Worm (Caenorhabditis elegans) whole organism, L2 larva: ENCODE results near the gene F19B10.5.

Experiments used
- C34F6.9 ChIP-seq: fragments of 150-350 bp; optimal IDR thresholded peaks from 2 replicates; lab custom pipeline; 2014; ENCODE audit warnings: missing biosample characterization, missing genetic modification characterization
- F13H6.1 ChIP-seq: sonication (generic microtip); optimal IDR thresholded peaks from 2 replicates; lab custom pipeline; 2016; ENCODE audit warnings: missing genetic modification characterization, missing compliant biosample characterization
- R02D3.7 ChIP-seq: fragments of 150-350 bp; optimal IDR thresholded peaks from 2 replicates; lab custom pipeline; 2014; ENCODE audit warnings: missing biosample characterization, missing genetic modification characterization
- ZK546.5 ChIP-seq: sonication (generic microtip); optimal IDR thresholded peaks from 2 replicates; lab custom pipeline; 2017; ENCODE audit warnings: missing biosample characterization, missing genetic modification characterization
- aly-2 ChIP-seq: fragments of 150-350 bp; optimal IDR thresholded peaks from 2 replicates; lab custom pipeline; 2014; ENCODE audit warnings: missing biosample characterization, missing genetic modification characterization
- blmp-1 ChIP-seq: sonication (generic microtip); optimal IDR thresholded peaks from 2 replicates; lab custom pipeline; 2017; ENCODE audit warnings: missing genetic modification characterization, mild to moderate bottlenecking, missing compliant biosample characterization, antibody characterized with exemption, moderate library complexity; ENCODE audit not compliant: insufficient read depth
- ceh-16 ChIP-seq: fragments of 150-350 bp; optimal IDR thresholded peaks from 2 replicates; lab custom pipeline; 2014; ENCODE audit warnings: missing biosample characterization, missing genetic modification characterization
- dmd-4 ChIP-seq: sonication (generic microtip); optimal IDR thresholded peaks from 2 replicates; lab custom pipeline; 2017; ENCODE audit warnings: missing biosample characterization, missing genetic modification characterization
- egl-27 ChIP-seq: sonication (generic microtip); optimal IDR thresholded peaks from 3 replicates; lab custom pipeline; 2017; ENCODE audit warnings: missing biosample characterization, missing genetic modification reagents, missing genetic modification characterization
- elt-1 ChIP-seq: fragments of 150-350 bp; optimal IDR thresholded peaks from 2 replicates; lab custom pipeline; 2014; ENCODE audit warnings: missing biosample characterization, missing genetic modification characterization
- elt-3 ChIP-seq: sonication (generic microtip); optimal IDR thresholded peaks from 2 replicates; lab custom pipeline; 2017; ENCODE audit warnings: missing biosample characterization, missing genetic modification characterization
- fos-1 ChIP-seq: fragments of 150-350 bp; optimal IDR thresholded peaks from 2 replicates; lab custom pipeline; 2014; ENCODE audit warnings: missing biosample characterization, missing genetic modification characterization
- gmeb-1 ChIP-seq: fragments of 150-350 bp; optimal IDR thresholded peaks from 2 replicates; lab custom pipeline; 2014; ENCODE audit warnings: missing biosample characterization, missing genetic modification characterization
- lin-11 ChIP-seq: fragments of 150-350 bp; sonication (generic microtip); optimal IDR thresholded peaks from 2 replicates; lab custom pipeline; 2014; ENCODE audit warnings: missing biosample characterization, missing genetic modification characterization, inconsistent platforms, mixed read lengths
- lin-39 ChIP-seq: fragments of 150-350 bp; optimal IDR thresholded peaks from 2 replicates; lab custom pipeline; 2014; ENCODE audit warnings: missing biosample characterization, missing genetic modification reagents, missing genetic modification characterization
- lsy-2 ChIP-seq, 2 experiments: fragments of 150-350 bp in 1 of 2; sonication (generic microtip) in 1 of 2; optimal IDR thresholded peaks; 2 replicates each; lab custom pipeline; 2014 to 2017; ENCODE audit warnings: missing biosample characterization in 2 of 2, missing genetic modification characterization in 2 of 2
- mab-5 ChIP-seq: fragments of 150-350 bp; optimal IDR thresholded peaks from 2 replicates; lab custom pipeline; 2014; ENCODE audit warnings: missing biosample characterization, missing genetic modification characterization
- mbf-1 ChIP-seq: sonication (generic microtip); optimal IDR thresholded peaks from 2 replicates; lab custom pipeline; 2017; ENCODE audit warnings: missing biosample characterization, missing genetic modification characterization
- nhr-10 ChIP-seq: sonication (generic microtip); optimal IDR thresholded peaks from 2 replicates; lab custom pipeline; 2017; ENCODE audit warnings: missing biosample characterization, missing genetic modification characterization
- nhr-11 ChIP-seq: fragments of 150-350 bp; optimal IDR thresholded peaks from 2 replicates; lab custom pipeline; 2014; ENCODE audit warnings: missing biosample characterization, missing genetic modification characterization
- nhr-21 ChIP-seq: fragments of 150-350 bp; optimal IDR thresholded peaks from 2 replicates; lab custom pipeline; 2014; ENCODE audit warnings: missing biosample characterization, missing genetic modification characterization
- nhr-23 ChIP-seq: fragments of 150-350 bp; optimal IDR thresholded peaks from 2 replicates; lab custom pipeline; 2014; ENCODE audit warnings: missing biosample characterization, missing genetic modification reagents, missing genetic modification characterization
- nhr-25 ChIP-seq: fragments of 150-350 bp; sonication (generic microtip); optimal IDR thresholded peaks from 3 replicates; lab custom pipeline; 2014; ENCODE audit warnings: missing biosample characterization, missing genetic modification characterization
- nhr-6 ChIP-seq: fragments of 150-350 bp; optimal IDR thresholded peaks from 2 replicates; lab custom pipeline; 2014; ENCODE audit warnings: missing biosample characterization, missing genetic modification characterization
- nhr-77 ChIP-seq: fragments of 150-350 bp; optimal IDR thresholded peaks from 2 replicates; lab custom pipeline; 2014; ENCODE audit warnings: missing biosample characterization, missing genetic modification characterization
- sma-3 ChIP-seq: sonication (generic microtip); optimal IDR thresholded peaks from 2 replicates; lab custom pipeline; 2016; ENCODE audit warnings: missing genetic modification reagents, missing genetic modification characterization, missing compliant biosample characterization
- sma-9 ChIP-seq, 2 experiments: fragments of 150-350 bp in 1 of 2; sonication (generic microtip) in 1 of 2; optimal IDR thresholded peaks; 2 replicates each; lab custom pipeline; 2014 to 2016; ENCODE audit warnings: missing genetic modification characterization in 2 of 2, mild to moderate bottlenecking in 1 of 2, missing biosample characterization in 1 of 2, missing compliant biosample characterization in 1 of 2, missing genetic modification reagents in 1 of 2, moderate library complexity in 1 of 2
- snpc-4 ChIP-seq: fragments of 150-350 bp; optimal IDR thresholded peaks from 2 replicates; lab custom pipeline; 2014; ENCODE audit warnings: missing biosample characterization, missing genetic modification characterization
- unc-39 ChIP-seq: fragments of 150-350 bp; optimal IDR thresholded peaks from 2 replicates; lab custom pipeline; 2014; ENCODE audit warnings: missing biosample characterization, missing genetic modification characterization
- unc-55 ChIP-seq: fragments of 150-350 bp; sonication (generic microtip); optimal IDR thresholded peaks from 3 replicates; lab custom pipeline; 2014; ENCODE audit warnings: missing biosample characterization, missing genetic modification reagents, missing genetic modification characterization
- ztf-1 ChIP-seq: fragments of 200-800 bp; sonication (Bioruptor generic); conservative IDR thresholded peaks from 2 replicates; pipeline ENCODE4 v1.3.6; 2022; ENCODE audit warnings: missing genetic modification characterization, missing compliant biosample characterization
- ztf-4 ChIP-seq: fragments of 150-350 bp; optimal IDR thresholded peaks from 2 replicates; lab custom pipeline; 2014; ENCODE audit warnings: missing biosample characterization, missing genetic modification characterization

Gene F19B10.5

ce11 chrII:3661932-3662331, 6.5 kb downstream of the F19B10.5 start, which contains the start of gene F19B10.13:
TSS of gene F19B10.13 (plus strand) at chrII:3662274.
- TF ChIP-seq nhr-25 (tag; lab: Kevin White, UChicago): no peak
- no peak for TF ChIP-seq nhr-6 (tag; lab: Kevin White, UChicago)
- no peak for TF ChIP-seq nhr-10
- no peak for TF ChIP-seq sma-9 (GFP tag; optimal IDR thresholded peaks at IDR 0.05; lab: Kevin White, UChicago)
- no peak for TF ChIP-seq sma-9 (tag; optimal IDR thresholded peaks at IDR 0.05; lab: Kevin White, UChicago)
- peak; percentile 95 for TF ChIP-seq fos-1 (tag; lab: Kevin White, UChicago)
- peak; percentile 84 for TF ChIP-seq C34F6.9 (tag; lab: Kevin White, UChicago)
- no peak for TF ChIP-seq ztf-4 (tag; lab: Kevin White, UChicago)
- TF ChIP-seq gmeb-1: peak; percentile 17
- TF ChIP-seq unc-55: peak; percentile 53
- no peak for TF ChIP-seq nhr-23 (tag; lab: Kevin White, UChicago)
- no peak for TF ChIP-seq lin-39 (tag; lab: Kevin White, UChicago)
- TF ChIP-seq ZK546.5 (tag; lab: Kevin White, UChicago): no peak
- TF ChIP-seq, all 48 proteins: peak for 4

- no peak for TF ChIP-seq mab-5 (tag; lab: Kevin White, UChicago)
- no peak for TF ChIP-seq sma-9 (GFP tag; optimal IDR thresholded peaks at IDR 0.05; lab: Kevin White, UChicago)
- TF ChIP-seq sma-9 (tag; optimal IDR thresholded peaks at IDR 0.05; lab: Kevin White, UChicago): no peak
- TF ChIP-seq nhr-23 (tag; lab: Kevin White, UChicago): no peak
- TF ChIP-seq mbf-1 (tag; lab: Kevin White, UChicago): no peak
Observed at ce11 chrII:3663796-3664195, 8.3 kb downstream of the F19B10.5 start, which contains the start of gene F19B10.6. TSS of gene F19B10.6 (minus strand) at chrII:3663896.

DNA sequence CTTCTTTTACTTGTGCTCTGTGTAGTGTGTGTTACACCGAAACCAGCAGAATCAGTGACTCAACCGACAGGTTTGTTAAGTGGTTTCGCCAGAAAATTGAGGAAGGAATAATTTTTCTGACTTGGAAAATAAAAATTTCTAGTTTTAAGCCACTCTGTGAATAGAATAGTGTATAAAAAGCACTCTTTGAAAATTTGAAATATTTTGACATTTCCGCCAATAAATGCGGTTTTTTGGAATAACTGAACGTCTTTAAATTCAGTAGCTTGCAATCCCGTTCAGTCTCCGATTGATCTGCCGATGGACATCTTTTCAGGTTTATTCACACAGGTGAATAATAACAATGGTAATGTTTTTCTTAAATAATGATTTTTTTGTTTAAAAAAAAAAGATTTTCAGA, 9.0 kb downstream of the F19B10.5 start, which contains the start of gene F19B10.3:
TSS of gene F19B10.3 (plus strand) at position 301 of the 400 bp plus-strand sequence.
- TF ChIP-seq aly-2 (tag; lab: Kevin White, UChicago) (no peak), nhr-25 (tag; lab: Kevin White, UChicago) (no peak), snpc-4 (tag; lab: Kevin White, UChicago) (no peak), lin-11 (tag; lab: Kevin White, UChicago) (no peak), unc-55 (no peak), ztf-1 (GFP tag; lab: Robert Waterston, UW) (no peak), elt-1 (tag; lab: Kevin White, UChicago) (no peak), ceh-16 (tag; lab: Kevin White, UChicago) (no peak), nhr-11 (tag; lab: Kevin White, UChicago) (no peak), gmeb-1 (no peak), blmp-1 (tag; lab: Kevin White, UChicago) (no peak)

ce11 chrII:3665181-3665580, 9.7 kb downstream of the F19B10.5 start:
- TF ChIP-seq elt-1 (tag; lab: Kevin White, UChicago) (no peak), unc-39 (tag; lab: Kevin White, UChicago) (no peak), sma-9 (GFP tag; optimal IDR thresholded peaks at IDR 0.05; lab: Kevin White, UChicago) (no peak), sma-9 (tag; optimal IDR thresholded peaks at IDR 0.05; lab: Kevin White, UChicago) (no peak)

ce11 chrII:3669315-3669714, 13.8 kb downstream of the F19B10.5 start, which contains the start of gene srx-97:
TSS of gene srx-97 (minus strand) at chrII:3669415.
- TF ChIP-seq lin-39 (tag; lab: Kevin White, UChicago): no peak
- no peak for TF ChIP-seq unc-39 (tag; lab: Kevin White, UChicago)
- TF ChIP-seq R02D3.7 (tag; lab: Kevin White, UChicago): no peak
- no peak for TF ChIP-seq dmd-4 (tag; lab: Kevin White, UChicago)
- TF ChIP-seq F13H6.1: no peak
- TF ChIP-seq C34F6.9 (tag; lab: Kevin White, UChicago): no peak
- TF ChIP-seq nhr-21 (tag; lab: Kevin White, UChicago): no peak
- no peak for TF ChIP-seq nhr-77 (tag; lab: Kevin White, UChicago)
- TF ChIP-seq ztf-4 (tag; lab: Kevin White, UChicago): no peak
- TF ChIP-seq mbf-1 (tag; lab: Kevin White, UChicago): no peak
- TF ChIP-seq aly-2 (tag; lab: Kevin White, UChicago): no peak
- no peak for TF ChIP-seq egl-27 (tag; lab: Kevin White, UChicago)
- TF ChIP-seq lsy-2 (tag; optimal IDR thresholded peaks at IDR 0.05; lab: Kevin White, UChicago): no peak
- no peak for TF ChIP-seq sma-3
- no peak for TF ChIP-seq elt-3 (tag; lab: Kevin White, UChicago)
